Worm (Caenorhabditis elegans) whole organism, L1 larva: ENCODE measurements around the gene ugt-21.

Source experiments
- C16A3.4 ChIP-seq: fragments of 150-350 bp; optimal IDR thresholded peaks from 2 replicates; lab custom pipeline; 2014; ENCODE audit warnings: missing biosample characterization, missing genetic modification characterization
- F16B12.6 ChIP-seq: fragments of 150-350 bp; optimal IDR thresholded peaks from 2 replicates; lab custom pipeline; 2014; ENCODE audit warnings: missing biosample characterization, missing genetic modification characterization
- Y116A8C.19 ChIP-seq: sonication (generic microtip); optimal IDR thresholded peaks from 2 replicates; lab custom pipeline; 2016; ENCODE audit warnings: missing compliant biosample characterization, missing genetic modification characterization, borderline replicate concordance
- aha-1 ChIP-seq: fragments of 150-350 bp; optimal IDR thresholded peaks from 2 replicates; lab custom pipeline; 2014; ENCODE audit warnings: missing biosample characterization, missing genetic modification characterization
- alr-1 ChIP-seq: fragments of 200-800 bp; sonication (Bioruptor generic); optimal IDR thresholded peaks from 2 replicates; lab custom pipeline; 2018; ENCODE audit warnings: borderline replicate concordance, mild to moderate bottlenecking, missing genetic modification characterization, missing compliant biosample characterization
- ceh-63 ChIP-seq: fragments of 200-800 bp; sonication (Bioruptor generic); optimal IDR thresholded peaks from 2 replicates; lab custom pipeline; 2018; ENCODE audit warnings: mild to moderate bottlenecking, missing genetic modification characterization, missing compliant biosample characterization
- ceh-8 ChIP-seq: fragments of 200-800 bp; sonication (Bioruptor generic); optimal IDR thresholded peaks from 2 replicates; lab custom pipeline; 2018; ENCODE audit warnings: mild to moderate bottlenecking, missing genetic modification characterization, moderate library complexity, missing compliant biosample characterization
- ceh-82 ChIP-seq, 3 experiments: fragments of 150-350 bp in 1 of 3; sonication (generic microtip) in 2 of 3; optimal IDR thresholded peaks; 2 replicates each; lab custom pipeline; 2014 to 2017; ENCODE audit warnings: missing biosample characterization in 3 of 3, missing genetic modification characterization in 3 of 3
- ceh-88 ChIP-seq: fragments of 200-800 bp; sonication (Bioruptor generic); IDR thresholded peaks from 2 replicates; pipeline ENCODE4 v1.3.6; 2022; ENCODE audit warnings: missing genetic modification characterization, missing compliant biosample characterization
- ceh-90 ChIP-seq: sonication (generic microtip); optimal IDR thresholded peaks from 2 replicates; lab custom pipeline; 2016; ENCODE audit warnings: missing genetic modification characterization, missing compliant biosample characterization
- dpl-1 ChIP-seq, 3 experiments: fragments of 150-350 bp in 2 of 3; sonication (generic microtip) in 1 of 3; optimal IDR thresholded peaks; 2 replicates each; lab custom pipeline; 2014 to 2017; ENCODE audit warnings: missing biosample characterization in 3 of 3, missing genetic modification characterization in 3 of 3, missing genetic modification reagents in 3 of 3
- dsc-1 ChIP-seq: sonication (generic microtip); optimal IDR thresholded peaks from 2 replicates; lab custom pipeline; 2016; ENCODE audit warnings: mild to moderate bottlenecking, missing genetic modification characterization, missing compliant biosample characterization
- efl-1 ChIP-seq, 4 experiments: fragments of 150-350 bp; optimal IDR thresholded peaks in 3 of 4; peaks in 1 of 4; 1 replicate in 1 of 4; 2 replicates in 3 of 4; lab custom pipeline; 2014; ENCODE audit warnings: missing biosample characterization in 2 of 4, missing genetic modification characterization in 2 of 4, missing genetic modification reagents in 2 of 4
- egl-13 ChIP-seq: sonication (generic microtip); optimal IDR thresholded peaks from 2 replicates; lab custom pipeline; 2016; ENCODE audit warnings: missing genotype, missing genetic modification reagents, missing genetic modification characterization, missing compliant biosample characterization
- elt-2 ChIP-seq: sonication (generic microtip); optimal IDR thresholded peaks from 2 replicates; lab custom pipeline; 2016; ENCODE audit warnings: missing genetic modification characterization, mild to moderate bottlenecking, inconsistent platforms, missing compliant biosample characterization, missing genetic modification reagents
- elt-3 ChIP-seq, 6 experiments: fragments of 150-350 bp in 1 of 6; sonication (generic microtip); optimal IDR thresholded peaks; 2 replicates each; lab custom pipeline; 2017 to 2018; ENCODE audit warnings: missing biosample characterization in 6 of 6, missing genetic modification characterization in 6 of 6, inconsistent platforms in 1 of 6
- fkh-4 ChIP-seq: sonication (generic microtip); optimal IDR thresholded peaks from 2 replicates; lab custom pipeline; 2016; ENCODE audit warnings: missing compliant biosample characterization, missing genetic modification characterization, borderline replicate concordance
- hlh-17 ChIP-seq: fragments of 200-800 bp; sonication (Bioruptor generic); optimal IDR thresholded peaks from 2 replicates; lab custom pipeline; 2018; ENCODE audit warnings: missing genetic modification characterization, mild to moderate bottlenecking, missing compliant biosample characterization, moderate library complexity, borderline replicate concordance
- irx-1 ChIP-seq: sonication (generic microtip); optimal IDR thresholded peaks from 2 replicates; lab custom pipeline; 2016; ENCODE audit warnings: missing genetic modification characterization, missing compliant biosample characterization
- jun-1 ChIP-seq: fragments of 150-350 bp; optimal IDR thresholded peaks from 2 replicates; lab custom pipeline; 2014; ENCODE audit warnings: missing biosample characterization, missing genetic modification reagents, missing genetic modification characterization
- lin-13 ChIP-seq: fragments of 150-350 bp; optimal IDR thresholded peaks from 2 replicates; lab custom pipeline; 2014; ENCODE audit warnings: missing biosample characterization, missing genetic modification reagents, missing genetic modification characterization
- lin-14 ChIP-seq: fragments of 200-800 bp; sonication (Bioruptor generic); optimal IDR thresholded peaks from 2 replicates; lab custom pipeline; 2018; ENCODE audit warnings: mild to moderate bottlenecking, missing genetic modification characterization, moderate library complexity, missing compliant biosample characterization
- lin-15B ChIP-seq: fragments of 150-350 bp; sonication (generic microtip); optimal IDR thresholded peaks from 3 replicates; lab custom pipeline; 2014; ENCODE audit warnings: missing biosample characterization, missing genetic modification characterization
- lir-3 ChIP-seq: sonication (generic microtip); optimal IDR thresholded peaks from 2 replicates; lab custom pipeline; 2016; ENCODE audit warnings: mild to moderate bottlenecking, missing genetic modification characterization, moderate library complexity, missing compliant biosample characterization; ENCODE audit not compliant: poor library complexity
- lsy-2 ChIP-seq, 2 experiments: fragments of 150-350 bp; optimal IDR thresholded peaks; 2 replicates each; lab custom pipeline; 2014; ENCODE audit warnings: missing biosample characterization in 2 of 2, missing genetic modification characterization in 2 of 2
- mef-2 ChIP-seq: fragments of 150-350 bp; optimal IDR thresholded peaks from 2 replicates; lab custom pipeline; 2014; ENCODE audit warnings: missing biosample characterization, missing genetic modification characterization
- mep-1 ChIP-seq: fragments of 150-350 bp; optimal IDR thresholded peaks from 2 replicates; lab custom pipeline; 2014; ENCODE audit warnings: missing biosample characterization, missing genetic modification characterization
- nhr-12 ChIP-seq: sonication (generic microtip); optimal IDR thresholded peaks from 2 replicates; lab custom pipeline; 2017; ENCODE audit warnings: missing biosample characterization, missing genetic modification characterization
- nhr-28 ChIP-seq: fragments of 150-350 bp; optimal IDR thresholded peaks from 2 replicates; lab custom pipeline; 2014; ENCODE audit warnings: missing biosample characterization, missing genetic modification characterization
- nhr-47 ChIP-seq: sonication (generic microtip); optimal IDR thresholded peaks from 2 replicates; lab custom pipeline; 2016; ENCODE audit warnings: mild to moderate bottlenecking, missing genetic modification characterization, moderate library complexity, missing compliant biosample characterization
- nhr-76 ChIP-seq: sonication (generic microtip); optimal IDR thresholded peaks from 2 replicates; lab custom pipeline; 2017; ENCODE audit warnings: missing biosample characterization, missing genetic modification characterization
- nhr-77 ChIP-seq: fragments of 150-350 bp; optimal IDR thresholded peaks from 2 replicates; lab custom pipeline; 2014; ENCODE audit warnings: missing biosample characterization, missing genetic modification characterization
- nhr-85 ChIP-seq: sonication (generic microtip); peaks from one replicate; lab custom pipeline; 2016; ENCODE audit warnings: missing genetic modification characterization, inconsistent platforms, missing compliant biosample characterization
- nhr-90 ChIP-seq: sonication (generic microtip); optimal IDR thresholded peaks from 2 replicates; lab custom pipeline; 2016; ENCODE audit warnings: mild to moderate bottlenecking, missing genetic modification characterization, missing compliant biosample characterization; ENCODE audit not compliant: poor library complexity
- pag-3 ChIP-seq: sonication (generic microtip); optimal IDR thresholded peaks from 2 replicates; lab custom pipeline; 2017; ENCODE audit warnings: missing genetic modification characterization, mild to moderate bottlenecking, missing compliant biosample characterization, antibody characterized with exemption, borderline replicate concordance; ENCODE audit not compliant: insufficient read depth
- rnt-1 ChIP-seq: sonication (generic microtip); optimal IDR thresholded peaks from 2 replicates; lab custom pipeline; 2016; ENCODE audit warnings: mild to moderate bottlenecking, missing genetic modification characterization, moderate library complexity, missing compliant biosample characterization
- skn-1 ChIP-seq: fragments of 150-350 bp; optimal IDR thresholded peaks from 2 replicates; lab custom pipeline; 2014; ENCODE audit warnings: missing biosample characterization, missing genetic modification characterization
- snu-23 ChIP-seq: sonication (generic microtip); optimal IDR thresholded peaks from 2 replicates; lab custom pipeline; 2016; ENCODE audit warnings: missing genetic modification characterization, missing compliant biosample characterization
- sox-4 ChIP-seq: sonication (generic microtip); optimal IDR thresholded peaks from 2 replicates; lab custom pipeline; 2016; ENCODE audit warnings: missing genetic modification characterization, missing compliant biosample characterization
- sptf-1 ChIP-seq: fragments of 150-350 bp; optimal IDR thresholded peaks from 2 replicates; lab custom pipeline; 2014; ENCODE audit warnings: missing biosample characterization, missing genetic modification characterization
- swsn-7 ChIP-seq: sonication (generic microtip); optimal IDR thresholded peaks from 2 replicates; lab custom pipeline; 2016; ENCODE audit warnings: missing genetic modification characterization, missing compliant biosample characterization
- tbx-2 ChIP-seq: sonication (generic microtip); optimal IDR thresholded peaks from 2 replicates; lab custom pipeline; 2016; ENCODE audit warnings: missing genetic modification characterization, missing compliant biosample characterization
- tlp-1 ChIP-seq: fragments of 150-350 bp; optimal IDR thresholded peaks from 2 replicates; lab custom pipeline; 2014; ENCODE audit warnings: missing biosample characterization, missing genetic modification characterization
- unc-30 ChIP-seq: sonication (generic microtip); optimal IDR thresholded peaks from 2 replicates; lab custom pipeline; 2017; ENCODE audit warnings: missing biosample characterization, missing genetic modification characterization
- xbp-1 ChIP-seq: sonication (generic microtip); optimal IDR thresholded peaks from 2 replicates; lab custom pipeline; 2016; ENCODE audit warnings: missing genetic modification characterization, missing compliant biosample characterization
- ztf-4 ChIP-seq: fragments of 150-350 bp; optimal IDR thresholded peaks from 2 replicates; lab custom pipeline; 2014; ENCODE audit warnings: missing biosample characterization, missing genetic modification characterization

ugt-21 gene

ce11 chrIV:9469293-9469692 lies 30.8 kb upstream of the ugt-21 start (continued):
- TF ChIP-seq nhr-28 (tag; lab: Kevin White, UChicago), result no peak
- no peak for TF ChIP-seq swsn-7 (tag; lab: Kevin White, UChicago)
- peak; percentile 35 for TF ChIP-seq nhr-47 (tag; lab: Kevin White, UChicago)
- no peak for TF ChIP-seq lsy-2 (tag; optimal IDR thresholded peaks at IDR 0.05; lab: Kevin White, UChicago)
- TF ChIP-seq lir-3 (tag; lab: Kevin White, UChicago), result no peak
- TF ChIP-seq sox-4 (tag; lab: Kevin White, UChicago), result peak; percentile 74
- no peak for TF ChIP-seq lin-13 (GFP tag; lab: Kevin White, UChicago)
- TF ChIP-seq fkh-4, result no peak
- TF ChIP-seq tbx-2 (tag; lab: Kevin White, UChicago), result no peak
- TF ChIP-seq Y116A8C.19 (tag; lab: Kevin White, UChicago), result no peak
- no peak for TF ChIP-seq nhr-90 (tag; lab: Kevin White, UChicago)
- TF ChIP-seq tlp-1, result no peak
- TF ChIP-seq elt-3 (tag; optimal IDR thresholded peaks at IDR 0.05; lab: Kevin White, UChicago), result no peak
- no peak for TF ChIP-seq lin-15B (tag; lab: Kevin White, UChicago)

- TF ChIP-seq ztf-4 (tag; lab: Kevin White, UChicago), result no peak
- peak; percentile 49 for TF ChIP-seq C16A3.4 (tag; lab: Kevin White, UChicago)
- TF ChIP-seq xbp-1 (tag; lab: Kevin White, UChicago), result peak; percentile 44
- TF ChIP-seq ceh-63, result no peak
- peak; percentile 68 for TF ChIP-seq nhr-90 (tag; lab: Kevin White, UChicago)
- TF ChIP-seq mef-2 (tag; lab: Kevin White, UChicago), result no peak
- peak in 2 of 3 experiments; percentile 10 to 40 for TF ChIP-seq ceh-82 (tag; optimal IDR thresholded peaks at IDR 0.05; lab: Kevin White, UChicago)
- TF ChIP-seq nhr-85 (tag; lab: Kevin White, UChicago), result peak; percentile 89
- peak; percentile 14 for TF ChIP-seq elt-2 (tag; lab: Kevin White, UChicago)
- TF ChIP-seq nhr-47 (tag; lab: Kevin White, UChicago), result peak; percentile 65
- TF ChIP-seq nhr-28 (tag; lab: Kevin White, UChicago), result no peak
- TF ChIP-seq ceh-88, result no peak
- no peak for TF ChIP-seq tlp-1
- peak; percentile 43 for TF ChIP-seq irx-1 (tag; lab: Kevin White, UChicago)
- no peak for TF ChIP-seq skn-1
- TF ChIP-seq pag-3, result peak; percentile 64
- peak; percentile 27 for TF ChIP-seq dsc-1
- TF ChIP-seq dpl-1 (GFP tag; optimal IDR thresholded peaks at IDR 0.05; lab: Kevin White, UChicago), result peak in 1 of 3 experiments; percentile 29
- peak in 1 of 2 experiments; percentile 40 for TF ChIP-seq lsy-2 (tag; optimal IDR thresholded peaks at IDR 0.05; lab: Kevin White, UChicago)
- TF ChIP-seq ceh-90 (tag; lab: Kevin White, UChicago), result no peak
- TF ChIP-seq aha-1 (tag; lab: Kevin White, UChicago), result no peak
- no peak for TF ChIP-seq Y116A8C.19 (tag; lab: Kevin White, UChicago)
- TF ChIP-seq lir-3 (tag; lab: Kevin White, UChicago), result peak; percentile 16
- TF ChIP-seq elt-3 (tag; optimal IDR thresholded peaks at IDR 0.05; lab: Kevin White, UChicago), result peak in 3 of 6 experiments; percentile 3 to 43 (median 23)
- peak; percentile 18 for TF ChIP-seq egl-13 (tag; lab: Kevin White, UChicago)
- peak; percentile 67 for TF ChIP-seq mep-1
- no peak for TF ChIP-seq unc-30
- TF ChIP-seq lin-14, result peak; percentile 73
- TF ChIP-seq snu-23, result peak; percentile 56
- TF ChIP-seq sptf-1 (tag; lab: Kevin White, UChicago), result no peak
- TF ChIP-seq F16B12.6 (tag; lab: Kevin White, UChicago), result no peak
- TF ChIP-seq efl-1 (optimal IDR thresholded peaks at IDR 0.05; lab: Kevin White, UChicago), result peak; percentile 22 to 43
- peak in 1 of 2 experiments; percentile 93 for TF ChIP-seq efl-1 (GFP tag; optimal IDR thresholded peaks at IDR 0.05 in 1 of 2; lab: Kevin White, UChicago)
- TF ChIP-seq hlh-17 (GFP tag; lab: Kevin White, UChicago), result no peak
- peak; percentile 53 for TF ChIP-seq swsn-7 (tag; lab: Kevin White, UChicago)
- TF ChIP-seq fkh-4, result no peak
- no peak for TF ChIP-seq nhr-76 (tag; lab: Kevin White, UChicago)
- TF ChIP-seq nhr-77 (tag; lab: Kevin White, UChicago), result no peak
- no peak for TF ChIP-seq alr-1 (tag; lab: Kevin White, UChicago)
- no peak for TF ChIP-seq nhr-12
- TF ChIP-seq jun-1 (tag; lab: Kevin White, UChicago), result no peak
- no peak for TF ChIP-seq ceh-8 (GFP tag; lab: Kevin White, UChicago)
- peak; percentile 44 for TF ChIP-seq rnt-1 (tag; lab: Kevin White, UChicago)
These were observed 22.8 kb upstream of the ugt-21 start, which contains the start of gene wrt-3 for ce11 chrIV:9477135-9477928. wrt-3 (minus strand) TSS chrIV:9477456.
